Worm (Caenorhabditis elegans) whole organism, L4 larva: Measurements from ENCODE around the gene cone-1.

Source experiments
- lin-15B ChIP-seq: fragments of 150-350 bp; sonication (generic microtip); optimal IDR thresholded peaks from 3 replicates; lab custom pipeline; 2014; ENCODE audit warnings: missing biosample characterization, missing genetic modification characterization
- pha-4 ChIP-seq, 2 experiments: fragments of 150-350 bp in 1 of 2; fragments of 200-800 bp in 1 of 2; sonication (Bioruptor generic) in 1 of 2; IDR thresholded peaks in 1 of 2; optimal IDR thresholded peaks in 1 of 2; 2 replicates each; pipeline versions ENCODE4 v1.3.6 to Lab custom; 2014 to 2022; ENCODE audit warnings: missing genetic modification characterization in 2 of 2, missing genetic modification reagents in 2 of 2, missing biosample characterization in 1 of 2, missing compliant biosample characterization in 1 of 2
- pqm-1 ChIP-seq: sonication (generic microtip); optimal IDR thresholded peaks from 2 replicates; lab custom pipeline; 2017; ENCODE audit warnings: missing biosample characterization, missing genetic modification characterization

- no peak for TF ChIP-seq lin-15B (tag; lab: Kevin White, UChicago)
- TF ChIP-seq pha-4 (GFP tag; IDR thresholded peaks at IDR 0.05; lab: Robert Waterston, UW), result no peak
- TF ChIP-seq pha-4 (tag; optimal IDR thresholded peaks at IDR 0.05; lab: Kevin White, UChicago), result peak; percentile 30
- TF ChIP-seq pqm-1 (tag; lab: Kevin White, UChicago), result no peak
Measured at ce11 chrIII:2578563-2578962, 48.1 kb downstream of the cone-1 start.
